Worm (Caenorhabditis elegans): ENCODE results near the gene Y69H2.17.
A peak's percentile ranks its signal among the peaks of the same experiment; 100 is the strongest.

The Y69H2.17 gene

DNA sequence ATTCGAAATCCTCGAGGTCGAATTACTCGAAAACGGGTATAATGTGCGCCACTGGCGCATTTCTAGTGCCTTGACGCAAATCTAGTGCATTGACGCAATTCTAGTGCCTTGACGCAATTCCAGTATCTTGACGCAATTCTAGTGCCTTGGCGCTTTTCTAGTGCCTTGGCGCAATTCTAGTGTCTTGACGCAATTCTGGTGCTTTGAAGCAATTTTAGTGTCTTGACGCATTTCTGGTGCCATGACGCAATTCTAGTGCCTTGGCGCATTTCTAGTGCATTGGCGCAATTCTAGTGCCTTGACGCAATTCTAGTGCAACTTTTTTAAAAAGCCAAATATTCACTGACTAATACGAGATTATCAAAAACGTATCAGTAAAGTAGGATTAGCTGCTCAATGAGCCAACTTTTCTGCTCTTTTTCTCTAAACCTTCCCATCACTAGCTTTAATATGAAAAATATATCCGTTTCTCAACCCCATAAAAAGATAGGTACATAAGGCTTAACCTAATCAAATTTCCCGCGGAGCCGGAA lies at the start of gene Y69H2.17:
Gene Y69H2.17, plus strand, starts transcription at position 483 of the 533 bp plus-strand sequence.
- no peak for TF ChIP-seq egl-5 (tag; optimal IDR thresholded peaks at IDR 0.05)
- TF ChIP-seq ZK546.5 (tag; optimal IDR thresholded peaks at IDR 0.05) = no peak
- TF ChIP-seq fkh-10 (GFP tag; optimal IDR thresholded peaks at IDR 0.05) = no peak
- no peak for TF ChIP-seq nhr-23 (tag; optimal IDR thresholded peaks at IDR 0.05)
- no peak for TF ChIP-seq ama-1 (optimal IDR thresholded peaks at IDR 0.05)
- TF ChIP-seq unc-39 (tag; optimal IDR thresholded peaks at IDR 0.05) = no peak
- no peak for TF ChIP-seq R02D3.7 (tag; optimal IDR thresholded peaks at IDR 0.05)

DNA sequence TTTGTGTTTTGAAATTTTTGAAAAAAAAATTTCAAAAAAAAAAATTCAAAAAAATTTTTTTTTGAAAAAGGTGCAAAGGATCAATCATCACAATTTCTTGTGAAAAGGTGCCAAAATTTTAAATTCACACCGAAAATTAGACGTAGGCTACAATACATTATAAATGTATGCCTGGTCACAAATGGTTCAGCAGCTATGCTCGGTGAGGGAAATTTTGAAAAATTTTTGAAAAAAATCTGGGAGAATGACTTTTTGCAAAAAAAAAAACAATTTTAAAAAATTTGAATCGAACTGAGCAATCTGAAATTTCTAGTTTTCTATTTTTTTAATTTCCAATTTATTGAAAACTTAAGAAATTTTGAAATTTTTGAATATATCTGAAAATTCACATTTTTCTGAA lies 48.5 kb upstream of the Y69H2.17 start, which contains the start of gene egas-3:
Gene egas-3, minus strand, starts transcription at position 101 of the 400 bp plus-strand sequence.
- TF ChIP-seq unc-39 (tag; optimal IDR thresholded peaks at IDR 0.05) (no peak), nhr-76 (tag; optimal IDR thresholded peaks at IDR 0.05) (no peak), nhr-67 (tag; optimal IDR thresholded peaks at IDR 0.05) (no peak), nhr-77 (tag; optimal IDR thresholded peaks at IDR 0.05) (no peak), nhr-25 (tag; optimal IDR thresholded peaks at IDR 0.05) (no peak), egl-27 (tag; optimal IDR thresholded peaks at IDR 0.05) (no peak), tbx-2 (tag; optimal IDR thresholded peaks at IDR 0.05) (no peak), nhr-11 (tag; optimal IDR thresholded peaks at IDR 0.05) (no peak), nhr-43 (tag; optimal IDR thresholded peaks at IDR 0.05; ENCODE audit: poor library complexity, severe bottlenecking) (no peak), ama-1 (optimal IDR thresholded peaks at IDR 0.05) (no peak), elt-1 (tag; optimal IDR thresholded peaks at IDR 0.05) (no peak), egl-5 (tag; optimal IDR thresholded peaks at IDR 0.05) (no peak)

DNA sequence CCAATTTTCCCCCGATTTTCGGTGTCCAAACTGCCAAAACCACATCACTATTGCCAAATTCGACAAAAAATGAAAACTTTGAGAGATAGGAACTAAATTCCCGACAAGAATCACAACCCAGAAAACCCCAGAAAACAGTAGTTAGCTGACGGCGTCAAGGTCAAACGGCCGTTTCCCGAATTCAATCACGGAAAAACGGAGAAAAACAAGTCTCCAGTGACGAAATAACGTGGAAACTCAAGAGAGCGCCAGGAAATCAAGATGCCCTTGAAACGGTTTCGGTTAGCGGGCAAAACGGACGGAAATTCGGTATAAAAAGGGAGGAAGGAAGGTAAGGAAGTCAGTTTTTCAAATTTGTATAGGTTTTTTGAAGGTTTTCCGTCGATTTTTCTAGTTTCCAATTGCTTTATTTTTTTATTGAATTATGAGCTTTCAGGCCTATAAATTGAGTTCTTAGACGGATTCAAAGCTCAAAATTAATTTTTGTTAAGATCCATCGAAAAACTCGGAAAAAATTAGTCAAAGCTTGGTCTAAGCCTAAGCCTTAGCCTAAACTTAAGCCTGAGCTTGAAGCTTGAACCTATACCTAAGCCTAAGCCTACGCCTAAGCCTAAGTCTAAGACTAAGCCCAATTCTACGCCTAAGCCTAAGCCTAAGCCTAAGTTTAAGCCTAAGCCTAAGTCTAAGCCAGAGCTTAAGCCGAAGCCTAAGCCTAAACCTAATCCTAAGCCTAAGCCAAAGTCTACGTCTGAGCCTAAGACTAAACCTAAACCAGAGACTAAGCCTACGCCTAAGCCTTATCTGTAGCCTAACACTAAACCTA lies 47.0 kb upstream of the Y69H2.17 start:
- TF ChIP-seq elt-3 (tag; optimal IDR thresholded peaks at IDR 0.05) (peak in 1 of 3 experiments; percentile 29), ceh-28 (tag; optimal IDR thresholded peaks at IDR 0.05) (no peak), ztf-11 (tag; optimal IDR thresholded peaks at IDR 0.05) (no peak), nhr-12 (tag; optimal IDR thresholded peaks at IDR 0.05) (no peak), nhr-23 (tag; optimal IDR thresholded peaks at IDR 0.05) (peak; percentile 49), lin-15B (tag; optimal IDR thresholded peaks at IDR 0.05) (peak; percentile 6), ZK546.5 (tag; optimal IDR thresholded peaks at IDR 0.05) (no peak), nhr-25 (tag; optimal IDR thresholded peaks at IDR 0.05) (peak; percentile 9), ceh-82 (tag; optimal IDR thresholded peaks at IDR 0.05) (no peak), jun-1 (tag; optimal IDR thresholded peaks at IDR 0.05) (peak; percentile 22), lsy-12 (tag; optimal IDR thresholded peaks at IDR 0.05) (no peak), nhr-77 (tag; optimal IDR thresholded peaks at IDR 0.05) (no peak), ceh-16 (tag; optimal IDR thresholded peaks at IDR 0.05) (no peak)

DNA sequence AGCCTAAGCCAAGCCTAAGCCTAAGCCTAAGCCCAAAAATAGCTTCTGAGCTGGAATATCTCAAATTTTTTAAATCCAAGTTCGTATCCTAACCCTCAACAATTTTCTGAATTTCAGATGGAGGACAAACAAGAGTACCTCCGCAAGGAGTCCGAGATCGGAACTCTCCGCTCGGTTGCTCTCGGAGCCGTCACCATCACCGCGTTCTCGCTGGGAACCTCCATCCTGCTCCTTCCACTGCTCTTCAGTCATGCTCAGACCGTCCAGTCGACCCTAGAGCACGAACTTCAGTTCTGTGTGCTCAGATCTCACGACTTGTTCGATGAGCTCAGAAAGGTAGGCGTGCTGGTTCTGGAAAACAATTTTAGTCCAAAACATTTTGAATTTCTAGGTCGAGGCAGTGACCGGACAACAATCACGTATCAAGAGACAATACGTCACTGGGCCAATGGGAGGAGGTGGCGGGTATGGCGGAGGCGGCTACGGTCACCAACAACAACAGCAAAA lies 46.3 kb upstream of the Y69H2.17 start, which contains the start of gene col-42:
Gene col-42, plus strand, starts transcription at position 118 of the 507 bp plus-strand sequence.
- TF ChIP-seq nhr-76 (tag; optimal IDR thresholded peaks at IDR 0.05) (no peak), hmg-11 (tag; optimal IDR thresholded peaks at IDR 0.05) (no peak), nhr-23 (tag; optimal IDR thresholded peaks at IDR 0.05) (peak; percentile 5), ama-1 (optimal IDR thresholded peaks at IDR 0.05) (peak; percentile 64), egl-27 (tag; optimal IDR thresholded peaks at IDR 0.05) (no peak), nhr-77 (tag; optimal IDR thresholded peaks at IDR 0.05) (no peak), fos-1 (tag; optimal IDR thresholded peaks at IDR 0.05) (no peak), fkh-2 (tag; optimal IDR thresholded peaks at IDR 0.05) (no peak), aly-2 (tag; optimal IDR thresholded peaks at IDR 0.05) (no peak), unc-62 (GFP tag; optimal IDR thresholded peaks at IDR 0.05) (no peak), nfya-1 (tag; optimal IDR thresholded peaks at IDR 0.05; ENCODE audit: insufficient read depth) (no peak), mml-1 (tag; optimal IDR thresholded peaks at IDR 0.05) (no peak), nhr-67 (tag; optimal IDR thresholded peaks at IDR 0.05) (no peak), ZK546.5 (tag; optimal IDR thresholded peaks at IDR 0.05) (no peak), nhr-43 (tag; optimal IDR thresholded peaks at IDR 0.05; ENCODE audit: poor library complexity, severe bottlenecking) (no peak)

DNA sequence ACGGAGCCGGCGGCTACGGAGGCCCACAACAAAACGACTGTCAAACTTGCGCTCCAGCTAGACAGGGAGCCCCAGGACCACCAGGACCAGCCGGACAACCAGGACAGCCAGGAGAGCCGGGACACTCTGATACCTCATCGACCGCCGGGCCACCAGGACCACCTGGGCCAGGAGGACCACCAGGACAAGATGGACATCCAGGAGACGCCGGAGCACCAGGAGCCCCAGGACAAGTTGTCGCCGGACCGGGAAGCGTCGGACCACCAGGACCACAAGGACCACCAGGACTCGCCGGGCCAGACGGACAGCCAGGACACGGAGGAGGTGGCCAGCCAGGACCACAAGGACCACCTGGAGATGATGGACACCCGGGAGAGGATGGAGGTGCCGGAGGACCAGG lies 45.7 kb upstream of the Y69H2.17 start:
- no peak for TF ChIP-seq zag-1 (tag; optimal IDR thresholded peaks at IDR 0.05)
- no peak for TF ChIP-seq ceh-28 (tag; optimal IDR thresholded peaks at IDR 0.05)
- no peak for TF ChIP-seq pqm-1 (tag; optimal IDR thresholded peaks at IDR 0.05)
- TF ChIP-seq elt-2 (tag; optimal IDR thresholded peaks at IDR 0.05) = no peak
- no peak for TF ChIP-seq unc-62 (GFP tag; optimal IDR thresholded peaks at IDR 0.05)
- TF ChIP-seq nhr-77 (tag; optimal IDR thresholded peaks at IDR 0.05) = no peak
